Fruit fly (Drosophila melanogaster) whole organism, embryonic: ENCODE data around the gene Cand1.

Experiments
- CG10462 ChIP-seq: fragments of 200-800 bp; sonication (Bioruptor generic); optimal IDR thresholded peaks from 2 replicates; lab custom pipeline; 2016; ENCODE audit warnings: missing biosample characterization, missing genetic modification characterization
- CG13287 ChIP-seq: fragments of 200-800 bp; sonication (Bioruptor generic); IDR thresholded peaks from 2 replicates; pipeline ENCODE4 v1.3.6; 2022; ENCODE audit warnings: missing biosample characterization, missing genetic modification characterization; ENCODE audit not compliant: partially characterized antibody
- CG14710 ChIP-seq: fragments of 200-800 bp; sonication (Bioruptor generic); optimal IDR thresholded peaks from 3 replicates; lab custom pipeline; 2019; ENCODE audit warnings: missing biosample characterization, mild to moderate bottlenecking, missing genetic modification characterization, moderate library complexity
- CG14860 ChIP-seq: fragments of 200-800 bp; sonication (Bioruptor generic); IDR thresholded peaks from 3 replicates; pipeline ENCODE4 v1.3.6; 2022; ENCODE audit warnings: missing biosample characterization, missing genetic modification characterization; ENCODE audit not compliant: partially characterized antibody
- CG15011 ChIP-seq: fragments of 200-800 bp; sonication (Bioruptor generic); optimal IDR thresholded peaks from 3 replicates; lab custom pipeline; 2018; ENCODE audit warnings: missing biosample characterization, mild to moderate bottlenecking, missing genetic modification characterization
- CG15514 ChIP-seq: fragments of 200-800 bp; sonication (Bioruptor generic); optimal IDR thresholded peaks from 3 replicates; lab custom pipeline; 2017; ENCODE audit warnings: missing biosample characterization, missing genetic modification characterization, mild to moderate bottlenecking, moderate library complexity, missing genetic modification reagents
- CG2120 ChIP-seq: fragments of 200-800 bp; sonication (Bioruptor generic); optimal IDR thresholded peaks from 3 replicates; lab custom pipeline; 2016; ENCODE audit warnings: missing biosample characterization, missing genetic modification characterization
- CG2202 ChIP-seq: fragments of 200-800 bp; sonication (Bioruptor generic); optimal IDR thresholded peaks from 2 replicates; lab custom pipeline; 2018; ENCODE audit warnings: missing biosample characterization, mild to moderate bottlenecking, missing genetic modification characterization
- CG34224 ChIP-seq: fragments of 200-800 bp; sonication (Bioruptor generic); IDR thresholded peaks from 3 replicates; pipeline ENCODE4 v1.3.6; 2022; ENCODE audit warnings: missing biosample characterization, missing genetic modification characterization; ENCODE audit not compliant: partially characterized antibody
- CG4328 ChIP-seq: fragments of 200-800 bp; sonication (Bioruptor generic); optimal IDR thresholded peaks from 3 replicates; lab custom pipeline; 2017; ENCODE audit warnings: missing biosample characterization, missing genetic modification reagents, missing genetic modification characterization
- CG4360 ChIP-seq: fragments of 200-800 bp; sonication (Bioruptor generic); IDR thresholded peaks from 2 replicates; pipeline ENCODE4 v1.3.6; 2022; ENCODE audit warnings: missing biosample characterization, missing genetic modification characterization
- CG4424 ChIP-seq: fragments of 200-800 bp; sonication (Bioruptor generic); optimal IDR thresholded peaks from 3 replicates; lab custom pipeline; 2016; ENCODE audit warnings: missing biosample characterization, missing genetic modification characterization
- CG4854 ChIP-seq: fragments of 200-800 bp; sonication (Bioruptor generic); optimal IDR thresholded peaks from 2 replicates; lab custom pipeline; 2016; ENCODE audit warnings: missing biosample characterization, missing genetic modification characterization, inconsistent platforms
- CG6854 ChIP-seq: fragments of 200-800 bp; sonication (Bioruptor generic); optimal IDR thresholded peaks from 3 replicates; lab custom pipeline; 2017; ENCODE audit warnings: missing biosample characterization, mild to moderate bottlenecking, missing genetic modification characterization
- CG7786 ChIP-seq: fragments of 200-800 bp; sonication (Bioruptor generic); optimal IDR thresholded peaks from 2 replicates; lab custom pipeline; 2016; ENCODE audit warnings: missing biosample characterization, missing genetic modification characterization
- CG7839 ChIP-seq: fragments of 200-800 bp; sonication (Bioruptor generic); optimal IDR thresholded peaks from 3 replicates; lab custom pipeline; 2018; ENCODE audit warnings: missing biosample characterization, mild to moderate bottlenecking, missing genetic modification characterization, moderate library complexity
- CG8359 ChIP-seq: fragments of 200-800 bp; sonication (Bioruptor generic); optimal IDR thresholded peaks from 2 replicates; lab custom pipeline; 2017; ENCODE audit warnings: missing biosample characterization, mild to moderate bottlenecking, missing genetic modification characterization, borderline replicate concordance
- CG8924 ChIP-seq: fragments of 200-800 bp; optimal IDR thresholded peaks from 3 replicates; lab custom pipeline; 2019; ENCODE audit warnings: missing biosample characterization, mild to moderate bottlenecking, missing genetic modification characterization, moderate library complexity
- CG9609 ChIP-seq: fragments of 200-800 bp; sonication (Bioruptor generic); optimal IDR thresholded peaks from 3 replicates; lab custom pipeline; 2016; ENCODE audit warnings: missing biosample characterization, missing genetic modification characterization
- Dad ChIP-seq: fragments of 200-800 bp; sonication (Bioruptor generic); optimal IDR thresholded peaks from 3 replicates; lab custom pipeline; 2016; ENCODE audit warnings: missing biosample characterization, missing genetic modification characterization
- Dll ChIP-seq: fragments of 200-800 bp; sonication (Bioruptor generic); IDR thresholded peaks from 4 replicates; pipeline ENCODE4 v1.3.6; 2022; ENCODE audit warnings: missing biosample characterization, missing genetic modification characterization; ENCODE audit not compliant: partially characterized antibody
- Gsc ChIP-seq: fragments of 200-800 bp; sonication (Bioruptor generic); IDR thresholded peaks from 2 replicates; pipeline ENCODE4 v1.3.6; 2022; ENCODE audit warnings: missing biosample characterization, missing genetic modification characterization
- HLH4C ChIP-seq: fragments of 200-800 bp; sonication (Bioruptor generic); IDR thresholded peaks from 3 replicates; pipeline ENCODE4 v1.3.6; 2022; ENCODE audit warnings: missing biosample characterization, missing genetic modification characterization; ENCODE audit not compliant: partially characterized antibody
- HmgZ ChIP-seq: fragments of 200-800 bp; sonication (Bioruptor generic); optimal IDR thresholded peaks from 2 replicates; lab custom pipeline; 2018; ENCODE audit warnings: missing biosample characterization, mild to moderate bottlenecking, missing genetic modification characterization
- Lpt ChIP-seq: fragments of >200 bp; optimal IDR thresholded peaks from 2 replicates; lab custom pipeline; 2018; ENCODE audit warnings: missing biosample characterization, missing genetic modification characterization
- MESR4 ChIP-seq: fragments of 200-800 bp; sonication (Bioruptor generic); optimal IDR thresholded peaks from 2 replicates; lab custom pipeline; 2018; ENCODE audit warnings: missing biosample characterization, mild to moderate bottlenecking, missing genetic modification characterization, moderate library complexity
- Max ChIP-seq: fragments of 200-800 bp; sonication (Bioruptor generic); optimal IDR thresholded peaks from 2 replicates; lab custom pipeline; 2016; ENCODE audit warnings: missing biosample characterization, mild to moderate bottlenecking, missing genetic modification characterization
- Neu2 ChIP-seq: fragments of 200-800 bp; sonication (Bioruptor generic); optimal IDR thresholded peaks from 3 replicates; lab custom pipeline; 2016; ENCODE audit warnings: missing biosample characterization, missing genetic modification characterization, borderline replicate concordance
- Nf-YC ChIP-seq: fragments of 200-800 bp; optimal IDR thresholded peaks from 3 replicates; lab custom pipeline; 2019; ENCODE audit warnings: missing biosample characterization, mild to moderate bottlenecking, missing genetic modification characterization, moderate library complexity
- Poxn ChIP-seq: fragments of 200-800 bp; sonication (Bioruptor generic); IDR thresholded peaks from 2 replicates; pipeline ENCODE4 v1.3.6; 2022; ENCODE audit warnings: missing biosample characterization, missing genetic modification characterization
- Side ChIP-seq: fragments of 200-800 bp; sonication (Bioruptor generic); optimal IDR thresholded peaks from 2 replicates; lab custom pipeline; 2016; ENCODE audit warnings: missing biosample characterization, missing genetic modification characterization
- Sox102F ChIP-seq: fragments of 200-800 bp; sonication (Bioruptor generic); optimal IDR thresholded peaks from 2 replicates; lab custom pipeline; 2018; ENCODE audit warnings: missing biosample characterization, mild to moderate bottlenecking, missing genetic modification characterization, moderate library complexity
- Taf1 ChIP-seq: fragments of 200-800 bp; sonication (Bioruptor generic); IDR thresholded peaks from 2 replicates; pipeline ENCODE4 v1.3.6; 2022; ENCODE audit warnings: missing biosample characterization, missing genetic modification characterization
- ab ChIP-seq: fragments of 200-800 bp; sonication (Bioruptor generic); optimal IDR thresholded peaks from 2 replicates; lab custom pipeline; 2016; ENCODE audit warnings: missing biosample characterization, missing genetic modification characterization
- aop ChIP-seq: fragments of 200-800 bp; sonication (Bioruptor generic); IDR thresholded peaks from 2 replicates; pipeline ENCODE4 v1.3.6; 2022; ENCODE audit warnings: missing biosample characterization, missing genetic modification characterization
- az2 ChIP-seq: fragments of 200-800 bp; sonication (Bioruptor generic); optimal IDR thresholded peaks from 3 replicates; lab custom pipeline; 2016; ENCODE audit warnings: missing biosample characterization, missing genetic modification characterization
- bcd ChIP-seq: fragments of 200-800 bp; sonication (Bioruptor generic); optimal IDR thresholded peaks from 2 replicates; lab custom pipeline; 2017; ENCODE audit warnings: missing biosample characterization, mild to moderate bottlenecking, missing genetic modification characterization
- chif ChIP-seq, 2 experiments: fragments of 200-800 bp; sonication (Bioruptor generic); optimal IDR thresholded peaks; 3 replicates each; lab custom pipeline; 2016; ENCODE audit warnings: missing biosample characterization in 2 of 2, missing genetic modification characterization in 2 of 2
- ci ChIP-seq: fragments of 200-800 bp; sonication (Bioruptor generic); IDR thresholded peaks from 3 replicates; pipeline ENCODE4 v1.3.6; 2022; ENCODE audit warnings: missing biosample characterization, missing genetic modification characterization
- danr ChIP-seq: fragments of 200-800 bp; sonication (Bioruptor generic); IDR thresholded peaks from 2 replicates; pipeline ENCODE4 v1.3.6; 2022; ENCODE audit warnings: missing biosample characterization, missing genetic modification characterization
- emc ChIP-seq: fragments of 200-800 bp; sonication (Bioruptor generic); optimal IDR thresholded peaks from 2 replicates; lab custom pipeline; 2016; ENCODE audit warnings: missing biosample characterization, missing genetic modification characterization
- fd102C ChIP-seq: fragments of 200-800 bp; sonication (Bioruptor generic); optimal IDR thresholded peaks from 2 replicates; lab custom pipeline; 2018; ENCODE audit warnings: missing biosample characterization, mild to moderate bottlenecking, missing genetic modification characterization, moderate library complexity
- fd64A ChIP-seq: fragments of 200-800 bp; sonication (Bioruptor generic); optimal IDR thresholded peaks from 3 replicates; lab custom pipeline; 2018; ENCODE audit warnings: missing biosample characterization, mild to moderate bottlenecking, missing genetic modification characterization
- inv ChIP-seq: fragments of 200-800 bp; sonication (Bioruptor generic); IDR thresholded peaks from 2 replicates; pipeline ENCODE4 v1.3.6; 2022; ENCODE audit warnings: missing biosample characterization, missing genetic modification characterization; ENCODE audit not compliant: partially characterized antibody
- jumu ChIP-seq: fragments of 200-800 bp; sonication (Bioruptor generic); optimal IDR thresholded peaks from 3 replicates; lab custom pipeline; 2016; ENCODE audit warnings: missing biosample characterization, missing genetic modification characterization
- ranshi ChIP-seq: fragments of 200-800 bp; sonication (Bioruptor generic); IDR thresholded peaks from 2 replicates; pipeline ENCODE4 v1.3.6; 2022; ENCODE audit warnings: missing biosample characterization, missing genetic modification characterization
- sens-2 ChIP-seq: fragments of 200-800 bp; sonication (Bioruptor generic); IDR thresholded peaks from 2 replicates; pipeline ENCODE4 v1.3.6; 2022; ENCODE audit warnings: missing biosample characterization, missing genetic modification characterization
- unc-4 ChIP-seq: fragments of 200-800 bp; sonication (Bioruptor generic); IDR thresholded peaks from 2 replicates; pipeline ENCODE4 v1.3.6; 2022; ENCODE audit warnings: missing biosample characterization, missing genetic modification characterization; ENCODE audit not compliant: partially characterized antibody
- unpg ChIP-seq: fragments of 200-800 bp; sonication (Bioruptor generic); optimal IDR thresholded peaks from 3 replicates; lab custom pipeline; 2018; ENCODE audit warnings: missing biosample characterization, mild to moderate bottlenecking, missing genetic modification characterization, moderate library complexity
- wor ChIP-seq: fragments of 200-800 bp; sonication (Bioruptor generic); IDR thresholded peaks from 2 replicates; pipeline ENCODE4 v1.3.6; 2022; ENCODE audit warnings: missing biosample characterization, missing genetic modification characterization
- zfh1 ChIP-seq: fragments of 200-800 bp; sonication (Bioruptor generic); IDR thresholded peaks from 3 replicates; pipeline ENCODE4 v1.3.6; 2022; ENCODE audit warnings: missing biosample characterization, missing genetic modification characterization

Cand1 gene

dm6 chr2L:10396488-10396824 lies 33.9 kb upstream of the Cand1 start, which contains the start of gene Cnot4 (continued):
- TF ChIP-seq CG10462 (GFP tag; lab: Kevin White, UChicago) (no peak), bcd (GFP tag; lab: Kevin White, UChicago) (no peak), Dad (GFP tag; lab: Kevin White, UChicago) (no peak), Nf-YC (tag; lab: Kevin White, UChicago) (no peak), Dll (GFP tag; lab: Robert Waterston, UW) (peak; percentile 39; the same call in 2 of the 4 replicates), CG34224 (GFP tag; lab: Robert Waterston, UW) (no peak), fd64A (GFP tag; lab: Kevin White, UChicago) (no peak), chif (GFP tag; optimal IDR thresholded peaks at IDR 0.05; lab: Kevin White, UChicago) (no peak), CG4854 (GFP tag; lab: Kevin White, UChicago) (no peak), Lpt (GFP tag; lab: Kevin White, UChicago) (no peak), CG8924 (tag; lab: Kevin White, UChicago) (no peak), ranshi (no peak), CG15514 (GFP tag; lab: Kevin White, UChicago) (peak; percentile 25), CG15011 (no peak), CG2120 (no peak), inv (GFP tag; lab: Robert Waterston, UW) (0 out of 2 replicates have a peak, but pooled peaks have one; percentile 30), Side (GFP tag; lab: Kevin White, UChicago) (no peak), ci (GFP tag; lab: Robert Waterston, UW) (no peak), CG7839 (tag; lab: Kevin White, UChicago) (no peak), CG4328 (GFP tag; lab: Kevin White, UChicago) (no peak), Gsc (GFP tag; lab: Robert Waterston, UW) (no peak), wor (no peak), HmgZ (no peak), zfh1 (no peak), CG13287 (GFP tag; lab: Robert Waterston, UW) (peak; percentile 44; the same call in 1 of the 2 replicates), Max (no peak), aop (GFP tag; lab: Robert Waterston, UW) (no peak), CG4360 (no peak), Neu2 (GFP tag; lab: Kevin White, UChicago) (no peak), CG8359 (GFP tag; lab: Kevin White, UChicago) (no peak), HLH4C (no peak), CG9609 (no peak), ab (GFP tag; lab: Kevin White, UChicago) (no peak), MESR4 (GFP tag; lab: Kevin White, UChicago) (no peak), Sox102F (GFP tag; lab: Kevin White, UChicago) (no peak), CG6854 (GFP tag; lab: Kevin White, UChicago) (no peak), danr (GFP tag; lab: Robert Waterston, UW) (no peak), Poxn (GFP tag; lab: Robert Waterston, UW) (no peak), az2 (GFP tag; lab: Kevin White, UChicago) (no peak), fd102C (GFP tag; lab: Kevin White, UChicago) (no peak), CG2202 (no peak), CG14710 (tag; lab: Kevin White, UChicago) (peak; percentile 63), emc (GFP tag; lab: Kevin White, UChicago) (no peak), sens-2 (GFP tag; lab: Robert Waterston, UW) (no peak), jumu (no peak), CG14860 (GFP tag; lab: Robert Waterston, UW) (no peak), CG4424 (GFP tag; lab: Kevin White, UChicago) (no peak), unc-4 (0 out of 2 replicates have a peak, but pooled peaks have one; percentile 25), CG7786 (no peak), Taf1 (GFP tag; lab: Robert Waterston, UW) (no peak), unpg (GFP tag; lab: Kevin White, UChicago) (no peak)
